Fruit fly (Drosophila melanogaster) whole organism, embryonic: ENCODE results near the gene CG6870.

Experiments
- Adf1 ChIP-seq: fragments of 200-800 bp; sonication (Bioruptor generic); IDR thresholded peaks from 2 replicates; pipeline ENCODE4 v1.3.6; 2022; ENCODE audit warnings: missing biosample characterization, missing genetic modification characterization
- CG12299 ChIP-seq: fragments of 200-800 bp; sonication (Bioruptor generic); optimal IDR thresholded peaks from 2 replicates; lab custom pipeline; 2018; ENCODE audit warnings: missing biosample characterization, mild to moderate bottlenecking, missing genetic modification characterization
- CG14014 ChIP-seq: fragments of 200-800 bp; sonication (Bioruptor generic); IDR thresholded peaks from 2 replicates; pipeline ENCODE4 v1.3.6; 2022; ENCODE audit warnings: missing biosample characterization, missing genetic modification characterization
- CG16815 ChIP-seq: fragments of 200-800 bp; sonication (Bioruptor generic); optimal IDR thresholded peaks from 3 replicates; lab custom pipeline; 2017; ENCODE audit warnings: missing biosample characterization, mild to moderate bottlenecking, missing genetic modification characterization
- CG17186 ChIP-seq: fragments of 200-800 bp; sonication (Bioruptor generic); optimal IDR thresholded peaks from 3 replicates; lab custom pipeline; 2017; ENCODE audit warnings: missing biosample characterization, missing genetic modification reagents, missing genetic modification characterization
- CG17912 ChIP-seq: fragments of 200-800 bp; sonication (Bioruptor generic); optimal IDR thresholded peaks from 2 replicates; lab custom pipeline; 2018; ENCODE audit warnings: missing biosample characterization, mild to moderate bottlenecking, missing genetic modification characterization
- CG18011 ChIP-seq: fragments of 200-800 bp; sonication (Bioruptor generic); optimal IDR thresholded peaks from 2 replicates; lab custom pipeline; 2017; ENCODE audit warnings: missing biosample characterization, missing genetic modification characterization, mild to moderate bottlenecking, moderate library complexity, missing genotype
- CG18262 ChIP-seq: fragments of 200-800 bp; optimal IDR thresholded peaks from 3 replicates; lab custom pipeline; 2019; ENCODE audit warnings: missing biosample characterization, mild to moderate bottlenecking, missing genetic modification characterization, moderate library complexity
- CG32532 ChIP-seq: fragments of 200-800 bp; sonication (Bioruptor generic); IDR thresholded peaks from 2 replicates; pipeline ENCODE4 v1.3.6; 2022; ENCODE audit warnings: missing biosample characterization, missing genetic modification characterization
- CG3407 ChIP-seq: fragments of 200-800 bp; sonication (Bioruptor generic); optimal IDR thresholded peaks from 2 replicates; lab custom pipeline; 2018; ENCODE audit warnings: missing biosample characterization, mild to moderate bottlenecking, missing genetic modification characterization
- CG3847 ChIP-seq: fragments of 200-800 bp; sonication (Bioruptor generic); IDR thresholded peaks from 2 replicates; pipeline ENCODE4 v1.3.6; 2022; ENCODE audit warnings: missing biosample characterization, missing genetic modification characterization
- CG7556 ChIP-seq: fragments of 200-800 bp; sonication (Bioruptor generic); optimal IDR thresholded peaks from 2 replicates; lab custom pipeline; 2017; ENCODE audit warnings: missing biosample characterization, mild to moderate bottlenecking, missing genetic modification characterization
- CG7839 ChIP-seq: fragments of 200-800 bp; sonication (Bioruptor generic); optimal IDR thresholded peaks from 3 replicates; lab custom pipeline; 2018; ENCODE audit warnings: missing biosample characterization, mild to moderate bottlenecking, missing genetic modification characterization, moderate library complexity
- CG9215 ChIP-seq: fragments of 200-800 bp; sonication (Bioruptor generic); IDR thresholded peaks from 2 replicates; pipeline ENCODE4 v1.3.6; 2022; ENCODE audit warnings: missing biosample characterization, missing genetic modification characterization
- CG9727 ChIP-seq: fragments of 200-800 bp; sonication (Bioruptor generic); optimal IDR thresholded peaks from 3 replicates; lab custom pipeline; 2017; ENCODE audit warnings: missing biosample characterization, mild to moderate bottlenecking, missing genetic modification characterization
- CG9876 ChIP-seq: fragments of 200-800 bp; sonication (Bioruptor generic); optimal IDR thresholded peaks from 2 replicates; lab custom pipeline; 2016; ENCODE audit warnings: missing biosample characterization, missing genetic modification characterization
- D19A ChIP-seq: fragments of 200-800 bp; optimal IDR thresholded peaks from 3 replicates; lab custom pipeline; 2019; ENCODE audit warnings: missing biosample characterization, mild to moderate bottlenecking, missing genetic modification characterization, moderate library complexity
- Doc3 ChIP-seq: fragments of 200-800 bp; sonication (Bioruptor generic); IDR thresholded peaks from 3 replicates; pipeline ENCODE4 v1.3.6; 2022; ENCODE audit warnings: missing biosample characterization, missing genetic modification characterization; ENCODE audit not compliant: partially characterized antibody
- E2f1 ChIP-seq: fragments of 200-800 bp; sonication (Bioruptor generic); IDR thresholded peaks from 2 replicates; pipeline ENCODE4 v1.3.6; 2022; ENCODE audit warnings: missing biosample characterization, missing genetic modification characterization
- HLH54F ChIP-seq: fragments of 200-800 bp; sonication (Bioruptor generic); optimal IDR thresholded peaks from 3 replicates; lab custom pipeline; 2016; ENCODE audit warnings: missing biosample characterization, missing genetic modification characterization
- Hand ChIP-seq: fragments of 200-800 bp; sonication (Bioruptor generic); optimal IDR thresholded peaks from 2 replicates; lab custom pipeline; 2017; ENCODE audit warnings: mild to moderate bottlenecking, missing biosample characterization, missing genetic modification reagents, missing genetic modification characterization
- Sin3A ChIP-seq: fragments of >200 bp; optimal IDR thresholded peaks from 2 replicates; lab custom pipeline; 2018
- Six4 ChIP-seq: fragments of 200-800 bp; sonication (Bioruptor generic); optimal IDR thresholded peaks from 2 replicates; lab custom pipeline; 2016; ENCODE audit warnings: missing biosample characterization, missing genetic modification characterization
- Stat92E ChIP-seq, 3 experiments: fragments of >200 bp in 2 of 3; fragments of 200-800 bp in 1 of 3; sonication (Bioruptor generic) in 1 of 3; optimal IDR thresholded peaks; 2 replicates each; lab custom pipeline; 2017 to 2019; ENCODE audit warnings: missing biosample characterization in 3 of 3, missing genetic modification characterization in 3 of 3, mild to moderate bottlenecking in 1 of 3, moderate library complexity in 1 of 3
- Taf1 ChIP-seq: fragments of 200-800 bp; sonication (Bioruptor generic); IDR thresholded peaks from 2 replicates; pipeline ENCODE4 v1.3.6; 2022; ENCODE audit warnings: missing biosample characterization, missing genetic modification characterization
- Vsx1 ChIP-seq: fragments of 200-800 bp; sonication (Bioruptor generic); optimal IDR thresholded peaks from 2 replicates; lab custom pipeline; 2017; ENCODE audit warnings: missing biosample characterization, mild to moderate bottlenecking, missing genetic modification characterization, missing genetic modification reagents
- Xbp1 ChIP-seq: fragments of 200-800 bp; sonication (Bioruptor generic); optimal IDR thresholded peaks from 3 replicates; lab custom pipeline; 2016; ENCODE audit warnings: missing biosample characterization, mild to moderate bottlenecking, missing genetic modification characterization
- YL-1 ChIP-seq: fragments of 200-800 bp; sonication (Bioruptor generic); optimal IDR thresholded peaks from 3 replicates; lab custom pipeline; 2017; ENCODE audit warnings: missing biosample characterization, mild to moderate bottlenecking, missing genetic modification characterization
- amos ChIP-seq: fragments of 200-800 bp; sonication (Bioruptor generic); IDR thresholded peaks from 2 replicates; pipeline ENCODE4 v1.3.6; 2022; ENCODE audit warnings: missing biosample characterization, missing genetic modification characterization; ENCODE audit not compliant: partially characterized antibody
- ap ChIP-seq: fragments of 200-800 bp; sonication (Bioruptor generic); IDR thresholded peaks from 2 replicates; pipeline ENCODE4 v1.3.6; 2022; ENCODE audit warnings: missing biosample characterization, missing genetic modification characterization
- bab2 ChIP-seq: fragments of 200-800 bp; sonication (Bioruptor generic); optimal IDR thresholded peaks from 2 replicates; lab custom pipeline; 2016; ENCODE audit warnings: missing biosample characterization, missing genetic modification characterization
- btn ChIP-seq: fragments of 200-800 bp; sonication (Bioruptor generic); optimal IDR thresholded peaks from 2 replicates; lab custom pipeline; 2016; ENCODE audit warnings: missing biosample characterization, missing genetic modification characterization
- cg ChIP-seq: fragments of 200-800 bp; sonication (Bioruptor generic); optimal IDR thresholded peaks from 3 replicates; lab custom pipeline; 2019; ENCODE audit warnings: missing biosample characterization, mild to moderate bottlenecking, missing genetic modification characterization, moderate library complexity
- chm ChIP-seq: fragments of 200-800 bp; sonication (Bioruptor generic); IDR thresholded peaks from 2 replicates; pipeline ENCODE4 v1.3.6; 2022; ENCODE audit warnings: missing biosample characterization, missing genetic modification characterization
- crol ChIP-seq: fragments of 200-800 bp; sonication (Bioruptor generic); IDR thresholded peaks from 2 replicates; pipeline ENCODE4 v1.3.6; 2022; ENCODE audit warnings: missing biosample characterization, missing genetic modification characterization
- dmrt99B ChIP-seq: fragments of 200-800 bp; sonication (Bioruptor generic); optimal IDR thresholded peaks from 2 replicates; lab custom pipeline; 2018; ENCODE audit warnings: missing biosample characterization, mild to moderate bottlenecking, missing genetic modification characterization, moderate library complexity
- ewg ChIP-seq: fragments of 200-800 bp; sonication (Bioruptor generic); optimal IDR thresholded peaks from 3 replicates; lab custom pipeline; 2017; ENCODE audit warnings: mild to moderate bottlenecking, missing biosample characterization, missing genetic modification reagents, missing genetic modification characterization
- fd3F ChIP-seq: fragments of 200-800 bp; sonication (Bioruptor generic); optimal IDR thresholded peaks from 2 replicates; lab custom pipeline; 2018; ENCODE audit warnings: missing biosample characterization, mild to moderate bottlenecking, missing genetic modification characterization, moderate library complexity
- gsb-n ChIP-seq: fragments of 200-800 bp; sonication (Bioruptor generic); optimal IDR thresholded peaks from 3 replicates; lab custom pipeline; 2018; ENCODE audit warnings: missing biosample characterization, mild to moderate bottlenecking, missing genetic modification characterization
- hbn ChIP-seq: fragments of 200-800 bp; sonication (Bioruptor generic); IDR thresholded peaks from 2 replicates; pipeline ENCODE4 v1.3.6; 2022; ENCODE audit warnings: missing biosample characterization, missing genetic modification characterization; ENCODE audit not compliant: partially characterized antibody
- ind ChIP-seq: fragments of 200-800 bp; sonication (Bioruptor generic); optimal IDR thresholded peaks from 3 replicates; lab custom pipeline; 2016; ENCODE audit warnings: missing biosample characterization, missing genetic modification characterization
- lilli ChIP-seq: fragments of 200-800 bp; sonication (Bioruptor generic); optimal IDR thresholded peaks from 3 replicates; lab custom pipeline; 2016; ENCODE audit warnings: missing biosample characterization, missing genetic modification characterization
- mld ChIP-seq: fragments of 200-800 bp; sonication (Bioruptor generic); IDR thresholded peaks from 3 replicates; pipeline ENCODE4 v1.3.6; 2022; ENCODE audit warnings: missing biosample characterization, missing genetic modification characterization; ENCODE audit not compliant: partially characterized antibody
- onecut ChIP-seq: fragments of 200-800 bp; sonication (Bioruptor generic); IDR thresholded peaks from 2 replicates; pipeline ENCODE4 v1.3.6; 2022; ENCODE audit warnings: missing biosample characterization, missing genetic modification characterization
- peb ChIP-seq: fragments of 200-800 bp; sonication (Bioruptor generic); IDR thresholded peaks from 2 replicates; pipeline ENCODE4 v1.3.6; 2022; ENCODE audit warnings: missing biosample characterization, missing genetic modification characterization
- scrt ChIP-seq: fragments of 200-800 bp; sonication (Bioruptor generic); optimal IDR thresholded peaks from 2 replicates; lab custom pipeline; 2018; ENCODE audit warnings: missing biosample characterization, mild to moderate bottlenecking, missing genetic modification characterization, moderate library complexity
- sim ChIP-seq: fragments of 200-800 bp; sonication (Bioruptor generic); IDR thresholded peaks from 2 replicates; pipeline ENCODE4 v1.3.6; 2022; ENCODE audit warnings: missing biosample characterization, missing genetic modification characterization
- sug ChIP-seq: fragments of 200-800 bp; optimal IDR thresholded peaks from 2 replicates; lab custom pipeline; 2019; ENCODE audit warnings: missing biosample characterization, mild to moderate bottlenecking, missing genetic modification characterization, moderate library complexity
- toy ChIP-seq: fragments of 200-800 bp; sonication (Bioruptor generic); IDR thresholded peaks from 2 replicates; pipeline ENCODE4 v1.3.6; 2022; ENCODE audit warnings: missing biosample characterization, missing genetic modification characterization
- twi ChIP-seq: fragments of 200-800 bp; optimal IDR thresholded peaks from 2 replicates; lab custom pipeline; 2019; ENCODE audit warnings: missing biosample characterization, mild to moderate bottlenecking, missing genetic modification characterization, moderate library complexity
- wor ChIP-seq: fragments of 200-800 bp; sonication (Bioruptor generic); IDR thresholded peaks from 2 replicates; pipeline ENCODE4 v1.3.6; 2022; ENCODE audit warnings: missing biosample characterization, missing genetic modification characterization
- zf30C ChIP-seq: fragments of 200-800 bp; sonication (Bioruptor generic); optimal IDR thresholded peaks from 3 replicates; lab custom pipeline; 2018; ENCODE audit warnings: missing biosample characterization, mild to moderate bottlenecking, missing genetic modification characterization

Gene CG6870

DNA sequence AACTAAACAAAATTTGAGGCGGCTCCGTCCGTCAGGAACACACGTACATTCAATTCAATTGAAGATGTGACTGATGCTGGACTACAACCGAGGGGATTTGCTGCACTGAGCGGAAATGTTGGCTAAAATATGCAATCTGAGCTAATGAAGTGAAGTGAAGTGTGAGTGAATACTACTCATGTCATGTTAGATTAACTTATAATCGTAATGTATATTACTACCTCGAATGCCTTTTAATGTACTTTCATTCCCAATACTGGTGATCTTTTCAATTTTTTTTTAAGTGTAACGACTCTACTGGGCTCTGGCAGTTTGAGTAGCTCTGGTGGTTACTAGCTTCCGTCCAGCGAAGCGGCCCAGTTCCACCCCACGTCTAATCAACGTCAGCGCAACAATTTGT is 9.1 kb downstream of the CG6870 start (continued):
- peak; percentile 65 for TF ChIP-seq CG7556 (GFP tag; lab: Kevin White, UChicago)
- TF ChIP-seq mld (GFP tag; lab: Robert Waterston, UW), result no peak
- no peak for TF ChIP-seq Vsx1 (GFP tag; lab: Kevin White, UChicago)
- TF ChIP-seq gsb-n, result peak; percentile 63
- no peak for TF ChIP-seq CG9876 (GFP tag; lab: Kevin White, UChicago)
- TF ChIP-seq E2f1 (GFP tag; lab: Robert Waterston, UW), result no peak
- TF ChIP-seq CG3407 (GFP tag; lab: Kevin White, UChicago), result peak; percentile 48
- TF ChIP-seq twi, result no peak
- no peak for TF ChIP-seq wor
- TF ChIP-seq bab2 (GFP tag; lab: Kevin White, UChicago), result peak; percentile 13
- no peak for TF ChIP-seq CG17912 (GFP tag; lab: Kevin White, UChicago)
- no peak for TF ChIP-seq Adf1 (GFP tag; lab: Robert Waterston, UW)
- TF ChIP-seq CG32532 (GFP tag; lab: Robert Waterston, UW), result no peak
- TF ChIP-seq CG16815 (GFP tag; lab: Kevin White, UChicago), result peak; percentile 27
- TF ChIP-seq Six4 (GFP tag; lab: Kevin White, UChicago), result no peak
- peak; percentile 54 for TF ChIP-seq dmrt99B (tag; lab: Kevin White, UChicago)
- TF ChIP-seq peb (GFP tag; lab: Robert Waterston, UW), result no peak
- TF ChIP-seq cg (GFP tag; lab: Kevin White, UChicago), result no peak
- no peak for TF ChIP-seq scrt (GFP tag; lab: Kevin White, UChicago)
- no peak for TF ChIP-seq crol (GFP tag; lab: Robert Waterston, UW)
- no peak for TF ChIP-seq btn
- no peak for TF ChIP-seq Sin3A
- TF ChIP-seq D19A (tag; lab: Kevin White, UChicago), result peak; percentile 49
- TF ChIP-seq sug, result no peak
- peak; percentile 50 for TF ChIP-seq Xbp1 (GFP tag; lab: Kevin White, UChicago)
- no peak for TF ChIP-seq CG3847
- no peak for TF ChIP-seq Doc3 (GFP tag; lab: Robert Waterston, UW)
- TF ChIP-seq Hand (GFP tag; lab: Kevin White, UChicago), result no peak
- no peak for TF ChIP-seq Taf1 (GFP tag; lab: Robert Waterston, UW)
- no peak for TF ChIP-seq CG17186 (GFP tag; lab: Kevin White, UChicago)
- TF ChIP-seq toy (GFP tag; lab: Robert Waterston, UW), result no peak
- no peak for TF ChIP-seq YL-1 (GFP tag; lab: Kevin White, UChicago)
- peak; percentile 24 for TF ChIP-seq ewg (GFP tag; lab: Kevin White, UChicago)
- no peak for TF ChIP-seq amos
- no peak for TF ChIP-seq hbn (GFP tag; lab: Robert Waterston, UW)
- TF ChIP-seq sim, result no peak
- TF ChIP-seq CG14014 (GFP tag; lab: Robert Waterston, UW), result 0 out of 2 replicates have a peak, but pooled peaks have one; percentile 8
- TF ChIP-seq lilli (GFP tag; lab: Kevin White, UChicago), result peak; percentile 38
- no peak for TF ChIP-seq ap
- TF ChIP-seq chm (GFP tag; lab: Robert Waterston, UW), result no peak
- no peak for TF ChIP-seq fd3F (GFP tag; lab: Kevin White, UChicago)
- TF ChIP-seq CG9215 (GFP tag; lab: Robert Waterston, UW), result no peak
- peak; percentile 75 for TF ChIP-seq zf30C (GFP tag; lab: Kevin White, UChicago)
- TF ChIP-seq CG18011 (GFP tag; lab: Kevin White, UChicago), result no peak
- peak; percentile 52 for TF ChIP-seq CG9727 (GFP tag; lab: Kevin White, UChicago)
- peak; percentile 22; the same call in 1 of the 2 replicates for TF ChIP-seq onecut (GFP tag; lab: Robert Waterston, UW)
- TF ChIP-seq ind (GFP tag; lab: Kevin White, UChicago), result no peak
- peak; percentile 7 for TF ChIP-seq CG18262
- TF ChIP-seq CG7839, result peak; percentile 64
- peak; percentile 24 for TF ChIP-seq CG12299
- TF ChIP-seq HLH54F (GFP tag; lab: Kevin White, UChicago), result no peak
- TF ChIP-seq Stat92E (GFP tag; optimal IDR thresholded peaks at IDR 0.05; lab: Kevin White, UChicago), result no peak
